Worm (Caenorhabditis elegans): ENCODE results near the gene elo-1.

Gene elo-1

ce11 chrIV:9533071-9533470 is 6.9 kb downstream of the elo-1 start, which contains the start of gene F56H11.2:
TSS of gene F56H11.2 (minus strand) at chrIV:9533171.
- no peak for TF ChIP-seq him-1 (tag; optimal IDR thresholded peaks at IDR 0.05)
- no peak for TF ChIP-seq W03F9.2 (tag; optimal IDR thresholded peaks at IDR 0.05)
- TF ChIP-seq dao-5 (tag; optimal IDR thresholded peaks at IDR 0.05), result no peak

DNA sequence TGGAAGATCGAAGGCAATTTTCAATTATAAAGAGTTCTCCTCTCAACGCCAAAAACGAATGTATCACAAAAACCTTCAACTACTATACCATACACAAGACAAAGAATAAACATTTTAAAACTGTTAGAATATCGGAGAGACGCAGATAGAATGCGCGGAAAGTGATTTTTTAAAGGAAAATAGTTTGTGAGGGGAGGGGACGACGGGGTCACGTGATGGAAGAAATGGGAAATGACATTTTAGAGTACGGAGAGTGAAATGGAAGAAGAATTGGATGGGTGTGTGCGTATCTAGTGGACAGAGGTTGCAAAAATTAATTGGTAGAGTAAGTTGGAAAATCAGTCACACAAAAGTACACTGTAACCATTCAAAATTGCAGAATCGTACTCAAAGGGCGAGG is 8.2 kb downstream of the elo-1 start:
- no peak for TF ChIP-seq him-1 (tag; optimal IDR thresholded peaks at IDR 0.05)
- TF ChIP-seq dao-5 (tag; optimal IDR thresholded peaks at IDR 0.05), result no peak
- no peak for TF ChIP-seq W03F9.2 (tag; optimal IDR thresholded peaks at IDR 0.05)

DNA sequence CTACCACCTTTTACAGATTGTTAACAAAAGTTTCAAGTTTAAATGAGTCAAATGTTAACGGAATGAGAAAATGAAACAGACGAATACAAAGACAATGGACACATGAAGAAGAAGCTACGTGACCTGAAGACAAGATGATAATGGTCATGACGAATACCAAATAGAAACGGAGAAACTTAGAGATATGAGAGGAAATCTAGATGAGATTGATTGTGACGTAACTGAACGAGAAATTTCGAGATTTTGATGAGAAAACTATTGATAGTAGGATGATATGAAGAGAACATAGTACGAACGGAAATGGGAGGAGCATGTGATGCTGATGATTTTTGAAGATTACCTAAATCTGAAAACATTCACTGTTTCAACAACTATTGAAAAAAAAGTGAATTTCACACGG is 8.9 kb downstream of the elo-1 start:
- no peak for TF ChIP-seq W03F9.2 (tag; optimal IDR thresholded peaks at IDR 0.05)

DNA sequence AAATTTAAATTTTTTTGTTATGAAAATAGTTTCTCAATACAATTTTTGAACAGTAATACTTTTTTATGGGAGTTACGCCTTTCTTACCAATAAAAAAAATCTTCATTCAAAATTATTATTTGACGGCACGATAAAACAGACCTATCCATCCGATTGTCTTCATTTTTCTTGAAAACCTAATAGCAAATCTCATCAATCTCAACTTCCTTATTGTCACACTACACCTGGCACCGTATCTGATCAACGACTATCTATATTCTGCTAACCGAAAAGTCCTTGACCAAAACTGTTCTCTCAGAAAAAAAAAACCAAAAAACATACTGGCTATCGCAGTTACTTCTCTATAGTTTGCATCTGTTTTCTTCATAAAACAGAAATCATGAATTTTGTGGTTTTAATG is 10.0 kb downstream of the elo-1 start:
- TF ChIP-seq him-1 (tag; optimal IDR thresholded peaks at IDR 0.05) (no peak), W03F9.2 (tag; optimal IDR thresholded peaks at IDR 0.05) (no peak), dao-5 (tag; optimal IDR thresholded peaks at IDR 0.05) (no peak)

DNA sequence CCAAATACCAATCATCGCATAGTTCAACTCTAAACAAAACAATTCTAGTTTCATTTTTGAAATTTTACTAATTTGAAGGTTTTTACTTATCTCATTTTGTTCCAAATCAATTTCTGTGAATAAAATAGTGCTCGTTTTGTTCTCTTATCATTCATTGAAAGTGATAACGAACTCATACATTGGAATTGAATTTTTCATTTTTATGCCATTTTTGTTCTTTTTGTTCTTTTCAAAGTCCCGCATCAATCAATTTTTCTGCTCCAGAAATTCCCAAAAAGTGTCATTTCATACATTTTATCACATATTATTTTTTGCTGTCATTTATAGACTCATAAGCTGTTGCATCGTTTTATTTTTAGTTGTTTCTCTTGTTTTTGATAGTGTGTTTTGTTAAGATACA is 11.3 kb downstream of the elo-1 start:
- TF ChIP-seq W03F9.2 (tag; optimal IDR thresholded peaks at IDR 0.05), result peak; percentile 13
- TF ChIP-seq dao-5 (tag; optimal IDR thresholded peaks at IDR 0.05), result no peak

- TF ChIP-seq dao-5 (tag; optimal IDR thresholded peaks at IDR 0.05) (no peak), W03F9.2 (tag; optimal IDR thresholded peaks at IDR 0.05) (no peak), him-1 (tag; optimal IDR thresholded peaks at IDR 0.05) (no peak)
These were observed 12.0 kb downstream of the elo-1 start for ce11 chrIV:9538214-9538613.

- no peak for TF ChIP-seq W03F9.2 (tag; optimal IDR thresholded peaks at IDR 0.05)
- no peak for TF ChIP-seq dao-5 (tag; optimal IDR thresholded peaks at IDR 0.05)
- no peak for TF ChIP-seq him-1 (tag; optimal IDR thresholded peaks at IDR 0.05)
These were observed 14.2 kb downstream of the elo-1 start, which contains the start of gene fbl-1 for ce11 chrIV:9540342-9540856. TSS of gene fbl-1 (plus strand) at chrIV:9540806.

ce11 chrIV:9545986-9546385 is 19.8 kb downstream of the elo-1 start, which contains the start of gene T05A1.5:
TSS of gene T05A1.5 (plus strand) at chrIV:9546286.
- no peak for TF ChIP-seq dao-5 (tag; optimal IDR thresholded peaks at IDR 0.05)
- TF ChIP-seq W03F9.2 (tag; optimal IDR thresholded peaks at IDR 0.05), result no peak
- TF ChIP-seq him-1 (tag; optimal IDR thresholded peaks at IDR 0.05), result no peak

- TF ChIP-seq him-1 (tag; optimal IDR thresholded peaks at IDR 0.05) (no peak), dao-5 (tag; optimal IDR thresholded peaks at IDR 0.05) (no peak), W03F9.2 (tag; optimal IDR thresholded peaks at IDR 0.05) (no peak)
These were observed 36.9 kb downstream of the elo-1 start, which contains the start of gene col-122 for ce11 chrIV:9563079-9563478. TSS of gene col-122 (plus strand) at chrIV:9563379.

ce11 chrIV:9563529-9564376 is 37.6 kb downstream of the elo-1 start:
- TF ChIP-seq dao-5 (tag; optimal IDR thresholded peaks at IDR 0.05), result no peak
- no peak for TF ChIP-seq him-1 (tag; optimal IDR thresholded peaks at IDR 0.05)
- no peak for TF ChIP-seq W03F9.2 (tag; optimal IDR thresholded peaks at IDR 0.05)

DNA sequence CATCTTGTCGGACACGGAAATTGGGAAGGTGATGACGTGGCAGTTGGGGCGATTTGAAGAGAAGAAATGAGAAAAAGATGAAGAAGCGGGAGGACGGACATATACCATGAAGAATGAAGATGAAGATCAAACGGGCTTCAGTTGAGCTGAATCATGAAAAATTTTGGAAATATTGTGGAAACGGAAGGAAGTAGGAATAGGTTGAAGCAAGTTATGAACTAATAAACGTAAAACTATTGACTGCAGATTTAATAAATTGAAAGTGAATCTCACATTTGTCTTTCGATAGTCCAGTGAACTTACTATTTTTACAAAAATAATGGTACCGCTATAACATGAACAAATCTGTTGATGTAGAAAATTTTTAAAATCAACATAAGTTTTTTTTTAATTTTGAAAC is 40.3 kb downstream of the elo-1 start, which contains the start of gene lron-14:
TSS of gene lron-14 (minus strand) at position 101 of the 400 bp plus-strand sequence.
- TF ChIP-seq W03F9.2 (tag; optimal IDR thresholded peaks at IDR 0.05) (no peak), him-1 (tag; optimal IDR thresholded peaks at IDR 0.05) (no peak), dao-5 (tag; optimal IDR thresholded peaks at IDR 0.05) (no peak)
